Fruit fly (Drosophila melanogaster): ENCODE results near the gene skd.
A peak's percentile ranks its signal among the peaks of the same experiment; 100 is the strongest.

skd gene

dm6 chr3L:21014516-21014945 is 12.7 kb downstream of the skd start (continued):
- TF ChIP-seq MESR4 (GFP tag; optimal IDR thresholded peaks at IDR 0.05) (no peak), Ets97D (GFP tag; optimal IDR thresholded peaks at IDR 0.05) (no peak), D (optimal IDR thresholded peaks at IDR 0.05) (no peak), D (GFP tag; optimal IDR thresholded peaks at IDR 0.05) (no peak), slp2 (GFP tag; optimal IDR thresholded peaks at IDR 0.05) (no peak), HmgD (GFP tag; optimal IDR thresholded peaks at IDR 0.05) (no peak), wdn (GFP tag; IDR thresholded peaks at IDR 0.05) (no peak), nom (GFP tag; optimal IDR thresholded peaks at IDR 0.05) (no peak), gce (GFP tag; IDR thresholded peaks at IDR 0.05) (no peak), h (optimal IDR thresholded peaks at IDR 0.05) (no peak), Ravus (GFP tag; IDR thresholded peaks at IDR 0.05) (no peak), zf30C (GFP tag; optimal IDR thresholded peaks at IDR 0.05) (no peak), Fer2 (tag; optimal IDR thresholded peaks at IDR 0.05) (no peak), trh (GFP tag; optimal IDR thresholded peaks at IDR 0.05) (no peak), so (GFP tag; IDR thresholded peaks at IDR 0.05) (no peak), jigr1 (GFP tag; IDR thresholded peaks at IDR 0.05) (no peak), Rx (GFP tag; IDR thresholded peaks at IDR 0.05) (no peak), fd96Cb (tag; optimal IDR thresholded peaks at IDR 0.05) (no peak), bsh (GFP tag; optimal IDR thresholded peaks at IDR 0.05) (no peak), CG1792 (GFP tag; optimal IDR thresholded peaks at IDR 0.05) (no peak), sug (tag; optimal IDR thresholded peaks at IDR 0.05) (peak; percentile 28), Doc3 (GFP tag; IDR thresholded peaks at IDR 0.05; ENCODE audit: partially characterized antibody) (no peak), bigmax (GFP tag; optimal IDR thresholded peaks at IDR 0.05) (no peak), C15 (GFP tag; IDR thresholded peaks at IDR 0.05) (no peak), CG14667 (GFP tag; IDR thresholded peaks at IDR 0.05) (no peak), stwl (tag; optimal IDR thresholded peaks at IDR 0.05) (no peak), CG7786 (GFP tag; optimal IDR thresholded peaks at IDR 0.05) (no peak), CTCF (GFP tag; optimal IDR thresholded peaks at IDR 0.05) (no peak), fd3F (GFP tag; optimal IDR thresholded peaks at IDR 0.05) (no peak), Hmr (GFP tag; optimal IDR thresholded peaks at IDR 0.05) (no peak), peb (GFP tag; IDR thresholded peaks at IDR 0.05) (no peak), HLH4C (GFP tag; IDR thresholded peaks at IDR 0.05; ENCODE audit: partially characterized antibody) (no peak), chinmo (GFP tag; IDR thresholded peaks at IDR 0.05; ENCODE audit: partially characterized antibody) (peak; percentile 79; the same call in 2 of the 4 replicates), CG42726 (GFP tag; IDR thresholded peaks at IDR 0.05; ENCODE audit: partially characterized antibody) (no peak), crp (GFP tag; optimal IDR thresholded peaks at IDR 0.05) (no peak), CG17361 (GFP tag; IDR thresholded peaks at IDR 0.05) (no peak), Gug (GFP tag; IDR thresholded peaks at IDR 0.05) (no peak), CG14014 (GFP tag; IDR thresholded peaks at IDR 0.05) (no peak), Atf3 (GFP tag; optimal IDR thresholded peaks at IDR 0.05) (no peak), CG5953 (GFP tag; IDR thresholded peaks at IDR 0.05) (no peak), HmgZ (tag; optimal IDR thresholded peaks at IDR 0.05) (no peak), cad (GFP tag; optimal IDR thresholded peaks at IDR 0.05) (no peak), CG13894 (tag; optimal IDR thresholded peaks at IDR 0.05) (peak; percentile 22), br (optimal IDR thresholded peaks at IDR 0.05) (no peak), CG12942 (GFP tag; optimal IDR thresholded peaks at IDR 0.05) (no peak), NfI (GFP tag; optimal IDR thresholded peaks at IDR 0.05) (no peak), ems (GFP tag; optimal IDR thresholded peaks at IDR 0.05) (no peak), CG17328 (GFP tag; IDR thresholded peaks at IDR 0.05) (no peak), CG13123 (GFP tag; optimal IDR thresholded peaks at IDR 0.05) (no peak), lmd (GFP tag; IDR thresholded peaks at IDR 0.05) (no peak), Hr39 (optimal IDR thresholded peaks at IDR 0.05) (no peak), emc (GFP tag; optimal IDR thresholded peaks at IDR 0.05) (no peak), CG3407 (GFP tag; optimal IDR thresholded peaks at IDR 0.05) (no peak), Camta (GFP tag; optimal IDR thresholded peaks at IDR 0.05) (no peak)
